Worm (Caenorhabditis elegans): Measurements from ENCODE around the gene pitr-5.

pitr-5 gene

ce11 chrV:7198403-7198802 lies 13.8 kb downstream of the pitr-5 start (continued):
- peak; percentile 85 for TF ChIP-seq elt-2 (tag; optimal IDR thresholded peaks at IDR 0.05)
- TF ChIP-seq nhr-25 (tag; optimal IDR thresholded peaks at IDR 0.05) = no peak

- TF ChIP-seq R02D3.7 (tag; optimal IDR thresholded peaks at IDR 0.05) (no peak), unc-62 (GFP tag; optimal IDR thresholded peaks at IDR 0.05) (no peak), egl-5 (tag; optimal IDR thresholded peaks at IDR 0.05) (no peak), sea-2 (GFP tag; optimal IDR thresholded peaks at IDR 0.05) (no peak), unc-39 (tag; optimal IDR thresholded peaks at IDR 0.05) (no peak), nhr-23 (tag; optimal IDR thresholded peaks at IDR 0.05) (no peak), jun-1 (tag; optimal IDR thresholded peaks at IDR 0.05) (no peak), fkh-10 (GFP tag; optimal IDR thresholded peaks at IDR 0.05) (no peak), nhr-76 (tag; optimal IDR thresholded peaks at IDR 0.05) (no peak), ceh-16 (tag; optimal IDR thresholded peaks at IDR 0.05) (no peak), nhr-12 (tag; optimal IDR thresholded peaks at IDR 0.05) (no peak)
These were observed 14.4 kb downstream of the pitr-5 start for ce11 chrV:7199077-7199476.

ce11 chrV:7199932-7200331 lies 15.3 kb downstream of the pitr-5 start, which contains the start of gene F09G2.1:
TSS of gene F09G2.1 (plus strand) at chrV:7200232.
- no peak for TF ChIP-seq pqm-1 (tag; optimal IDR thresholded peaks at IDR 0.05)
- TF ChIP-seq aly-2 (tag; optimal IDR thresholded peaks at IDR 0.05) = no peak
- TF ChIP-seq ztf-11 (tag; optimal IDR thresholded peaks at IDR 0.05) = no peak
- TF ChIP-seq R02D3.7 (tag; optimal IDR thresholded peaks at IDR 0.05) = no peak
- no peak for TF ChIP-seq fos-1 (tag; optimal IDR thresholded peaks at IDR 0.05)
- no peak for TF ChIP-seq nhr-43 (tag; optimal IDR thresholded peaks at IDR 0.05; ENCODE audit: poor library complexity, severe bottlenecking)
- no peak for TF ChIP-seq nhr-28 (tag; optimal IDR thresholded peaks at IDR 0.05)
- TF ChIP-seq nhr-25 (tag; optimal IDR thresholded peaks at IDR 0.05) = no peak
- no peak for TF ChIP-seq ama-1 (optimal IDR thresholded peaks at IDR 0.05)
- TF ChIP-seq nfya-1 (tag; optimal IDR thresholded peaks at IDR 0.05; ENCODE audit: insufficient read depth) = no peak

- TF ChIP-seq unc-62 (GFP tag; optimal IDR thresholded peaks at IDR 0.05) = no peak
- TF ChIP-seq nhr-67 (tag; optimal IDR thresholded peaks at IDR 0.05) = no peak
- no peak for TF ChIP-seq zag-1 (tag; optimal IDR thresholded peaks at IDR 0.05)
- no peak for TF ChIP-seq ceh-82 (tag; optimal IDR thresholded peaks at IDR 0.05)
- no peak for TF ChIP-seq jun-1 (tag; optimal IDR thresholded peaks at IDR 0.05)
- no peak for TF ChIP-seq skn-1 (tag; optimal IDR thresholded peaks at IDR 0.05)
- TF ChIP-seq aly-2 (tag; optimal IDR thresholded peaks at IDR 0.05) = no peak
- TF ChIP-seq eor-1 (tag; optimal IDR thresholded peaks at IDR 0.05) = no peak
- no peak for TF ChIP-seq snpc-4 (tag; optimal IDR thresholded peaks at IDR 0.05)
These were observed 16.7 kb downstream of the pitr-5 start for ce11 chrV:7201353-7201752.

ce11 chrV:7209001-7209400 lies 24.4 kb downstream of the pitr-5 start:
- no peak for TF ChIP-seq fkh-2 (tag; optimal IDR thresholded peaks at IDR 0.05)
- TF ChIP-seq nhr-11 (tag; optimal IDR thresholded peaks at IDR 0.05) = no peak

ce11 chrV:7214802-7215201 lies 30.2 kb downstream of the pitr-5 start, which contains the start of gene soap-1:
TSS of gene soap-1 (minus strand) at chrV:7214902.
- TF ChIP-seq nfya-1 (tag; optimal IDR thresholded peaks at IDR 0.05; ENCODE audit: insufficient read depth) (no peak), lsy-12 (tag; optimal IDR thresholded peaks at IDR 0.05) (no peak), tbx-2 (tag; optimal IDR thresholded peaks at IDR 0.05) (no peak), aly-2 (tag; optimal IDR thresholded peaks at IDR 0.05) (no peak), nhr-67 (tag; optimal IDR thresholded peaks at IDR 0.05) (no peak), fkh-10 (GFP tag; optimal IDR thresholded peaks at IDR 0.05) (no peak), sea-2 (GFP tag; optimal IDR thresholded peaks at IDR 0.05) (no peak), egl-5 (tag; optimal IDR thresholded peaks at IDR 0.05) (no peak), nhr-77 (tag; optimal IDR thresholded peaks at IDR 0.05) (no peak), nhr-43 (tag; optimal IDR thresholded peaks at IDR 0.05; ENCODE audit: poor library complexity, severe bottlenecking) (no peak), ceh-82 (tag; optimal IDR thresholded peaks at IDR 0.05) (no peak), ztf-4 (tag; optimal IDR thresholded peaks at IDR 0.05) (no peak), nhr-25 (tag; optimal IDR thresholded peaks at IDR 0.05) (no peak), pha-4 (tag; optimal IDR thresholded peaks at IDR 0.05) (no peak)
